Worm (Caenorhabditis elegans) whole organism, L2 larva: Measurements from ENCODE around the gene nhr-135.

ENCODE experiments used
- C34F6.9 ChIP-seq: fragments of 150-350 bp; optimal IDR thresholded peaks from 2 replicates; lab custom pipeline; 2014; ENCODE audit warnings: missing biosample characterization, missing genetic modification characterization
- F13H6.1 ChIP-seq: sonication (generic microtip); optimal IDR thresholded peaks from 2 replicates; lab custom pipeline; 2016; ENCODE audit warnings: missing genetic modification characterization, missing compliant biosample characterization
- R02D3.7 ChIP-seq: fragments of 150-350 bp; optimal IDR thresholded peaks from 2 replicates; lab custom pipeline; 2014; ENCODE audit warnings: missing biosample characterization, missing genetic modification characterization
- Y55F3AM.14 ChIP-seq: fragments of 200-800 bp; sonication (Bioruptor generic); optimal IDR thresholded peaks from 2 replicates; lab custom pipeline; 2018; ENCODE audit warnings: mild to moderate bottlenecking, missing genetic modification characterization, missing compliant biosample characterization
- ZK546.5 ChIP-seq: sonication (generic microtip); optimal IDR thresholded peaks from 2 replicates; lab custom pipeline; 2017; ENCODE audit warnings: missing biosample characterization, missing genetic modification characterization
- alr-1 ChIP-seq: fragments of 150-350 bp; optimal IDR thresholded peaks from 2 replicates; lab custom pipeline; 2014; ENCODE audit warnings: missing biosample characterization, missing genetic modification characterization
- aly-2 ChIP-seq: fragments of 150-350 bp; optimal IDR thresholded peaks from 2 replicates; lab custom pipeline; 2014; ENCODE audit warnings: missing biosample characterization, missing genetic modification characterization
- ama-1 ChIP-seq: fragments of 150-350 bp; optimal IDR thresholded peaks from 2 replicates; lab custom pipeline; 2018; ENCODE audit warnings: inconsistent platforms
- blmp-1 ChIP-seq: sonication (generic microtip); optimal IDR thresholded peaks from 2 replicates; lab custom pipeline; 2017; ENCODE audit warnings: missing genetic modification characterization, mild to moderate bottlenecking, missing compliant biosample characterization, antibody characterized with exemption, moderate library complexity; ENCODE audit not compliant: insufficient read depth
- crh-2 ChIP-seq: sonication (generic microtip); optimal IDR thresholded peaks from 2 replicates; lab custom pipeline; 2017; ENCODE audit warnings: missing biosample characterization, missing genetic modification characterization
- egl-27 ChIP-seq: sonication (generic microtip); optimal IDR thresholded peaks from 3 replicates; lab custom pipeline; 2017; ENCODE audit warnings: missing biosample characterization, missing genetic modification reagents, missing genetic modification characterization
- elt-3 ChIP-seq: sonication (generic microtip); optimal IDR thresholded peaks from 2 replicates; lab custom pipeline; 2017; ENCODE audit warnings: missing biosample characterization, missing genetic modification characterization
- fos-1 ChIP-seq: fragments of 150-350 bp; optimal IDR thresholded peaks from 2 replicates; lab custom pipeline; 2014; ENCODE audit warnings: missing biosample characterization, missing genetic modification characterization
- gmeb-1 ChIP-seq: fragments of 150-350 bp; optimal IDR thresholded peaks from 2 replicates; lab custom pipeline; 2014; ENCODE audit warnings: missing biosample characterization, missing genetic modification characterization
- lin-11 ChIP-seq: fragments of 150-350 bp; sonication (generic microtip); optimal IDR thresholded peaks from 2 replicates; lab custom pipeline; 2014; ENCODE audit warnings: missing biosample characterization, missing genetic modification characterization, inconsistent platforms, mixed read lengths
- lin-39 ChIP-seq: fragments of 150-350 bp; optimal IDR thresholded peaks from 2 replicates; lab custom pipeline; 2014; ENCODE audit warnings: missing biosample characterization, missing genetic modification reagents, missing genetic modification characterization
- lsy-2 ChIP-seq, 2 experiments: fragments of 150-350 bp in 1 of 2; sonication (generic microtip) in 1 of 2; optimal IDR thresholded peaks; 2 replicates each; lab custom pipeline; 2014 to 2017; ENCODE audit warnings: missing biosample characterization in 2 of 2, missing genetic modification characterization in 2 of 2
- mab-5 ChIP-seq: fragments of 150-350 bp; optimal IDR thresholded peaks from 2 replicates; lab custom pipeline; 2014; ENCODE audit warnings: missing biosample characterization, missing genetic modification characterization
- mbf-1 ChIP-seq: sonication (generic microtip); optimal IDR thresholded peaks from 2 replicates; lab custom pipeline; 2017; ENCODE audit warnings: missing biosample characterization, missing genetic modification characterization
- mdl-1 ChIP-seq, 2 experiments: fragments of 150-350 bp in 1 of 2; sonication (generic microtip) in 1 of 2; optimal IDR thresholded peaks; 2 replicates each; lab custom pipeline; 2017; ENCODE audit warnings: missing biosample characterization in 2 of 2, missing genetic modification characterization in 2 of 2
- nhr-10 ChIP-seq: sonication (generic microtip); optimal IDR thresholded peaks from 2 replicates; lab custom pipeline; 2017; ENCODE audit warnings: missing biosample characterization, missing genetic modification characterization
- nhr-11 ChIP-seq: fragments of 150-350 bp; optimal IDR thresholded peaks from 2 replicates; lab custom pipeline; 2014; ENCODE audit warnings: missing biosample characterization, missing genetic modification characterization
- nhr-129 ChIP-seq: fragments of 150-350 bp; optimal IDR thresholded peaks from 2 replicates; lab custom pipeline; 2014; ENCODE audit warnings: missing biosample characterization, missing genetic modification characterization
- nhr-21 ChIP-seq: fragments of 150-350 bp; optimal IDR thresholded peaks from 2 replicates; lab custom pipeline; 2014; ENCODE audit warnings: missing biosample characterization, missing genetic modification characterization
- nhr-23 ChIP-seq: fragments of 150-350 bp; optimal IDR thresholded peaks from 2 replicates; lab custom pipeline; 2014; ENCODE audit warnings: missing biosample characterization, missing genetic modification reagents, missing genetic modification characterization
- nhr-237 ChIP-seq: fragments of 150-350 bp; optimal IDR thresholded peaks from 2 replicates; lab custom pipeline; 2014; ENCODE audit warnings: missing biosample characterization, missing genetic modification characterization
- nhr-25 ChIP-seq: fragments of 150-350 bp; sonication (generic microtip); optimal IDR thresholded peaks from 3 replicates; lab custom pipeline; 2014; ENCODE audit warnings: missing biosample characterization, missing genetic modification characterization
- nhr-6 ChIP-seq: fragments of 150-350 bp; optimal IDR thresholded peaks from 2 replicates; lab custom pipeline; 2014; ENCODE audit warnings: missing biosample characterization, missing genetic modification characterization
- nhr-77 ChIP-seq: fragments of 150-350 bp; optimal IDR thresholded peaks from 2 replicates; lab custom pipeline; 2014; ENCODE audit warnings: missing biosample characterization, missing genetic modification characterization
- peb-1 ChIP-seq: fragments of 150-350 bp; optimal IDR thresholded peaks from 2 replicates; lab custom pipeline; 2014; ENCODE audit warnings: missing biosample characterization, missing genetic modification characterization
- sem-4 ChIP-seq: fragments of 150-350 bp; optimal IDR thresholded peaks from 2 replicates; lab custom pipeline; 2014; ENCODE audit warnings: missing biosample characterization, missing genetic modification reagents, missing genetic modification characterization
- skn-1 ChIP-seq: sonication (generic microtip); optimal IDR thresholded peaks from 2 replicates; lab custom pipeline; 2017; ENCODE audit warnings: missing biosample characterization, missing genetic modification characterization
- sma-3 ChIP-seq: sonication (generic microtip); optimal IDR thresholded peaks from 2 replicates; lab custom pipeline; 2016; ENCODE audit warnings: missing genetic modification reagents, missing genetic modification characterization, missing compliant biosample characterization
- sma-9 ChIP-seq, 2 experiments: fragments of 150-350 bp in 1 of 2; sonication (generic microtip) in 1 of 2; optimal IDR thresholded peaks; 2 replicates each; lab custom pipeline; 2014 to 2016; ENCODE audit warnings: missing genetic modification characterization in 2 of 2, mild to moderate bottlenecking in 1 of 2, missing biosample characterization in 1 of 2, missing compliant biosample characterization in 1 of 2, missing genetic modification reagents in 1 of 2, moderate library complexity in 1 of 2
- snpc-4 ChIP-seq: fragments of 150-350 bp; optimal IDR thresholded peaks from 2 replicates; lab custom pipeline; 2014; ENCODE audit warnings: missing biosample characterization, missing genetic modification characterization
- unc-39 ChIP-seq: fragments of 150-350 bp; optimal IDR thresholded peaks from 2 replicates; lab custom pipeline; 2014; ENCODE audit warnings: missing biosample characterization, missing genetic modification characterization
- unc-55 ChIP-seq: fragments of 150-350 bp; sonication (generic microtip); optimal IDR thresholded peaks from 3 replicates; lab custom pipeline; 2014; ENCODE audit warnings: missing biosample characterization, missing genetic modification reagents, missing genetic modification characterization
- unc-62 ChIP-seq: fragments of 150-350 bp; optimal IDR thresholded peaks from 2 replicates; lab custom pipeline; 2014; ENCODE audit warnings: missing biosample characterization, missing genetic modification reagents, missing genetic modification characterization
- zag-1 ChIP-seq: fragments of 150-350 bp; optimal IDR thresholded peaks from 2 replicates; lab custom pipeline; 2014; ENCODE audit warnings: missing biosample characterization, missing genetic modification characterization
- ztf-1 ChIP-seq: fragments of 200-800 bp; sonication (Bioruptor generic); conservative IDR thresholded peaks from 2 replicates; pipeline ENCODE4 v1.3.6; 2022; ENCODE audit warnings: missing genetic modification characterization, missing compliant biosample characterization
- ztf-11 ChIP-seq: sonication (generic microtip); optimal IDR thresholded peaks from 2 replicates; lab custom pipeline; 2017; ENCODE audit warnings: missing biosample characterization, missing genetic modification characterization
- ztf-4 ChIP-seq: fragments of 150-350 bp; optimal IDR thresholded peaks from 2 replicates; lab custom pipeline; 2014; ENCODE audit warnings: missing biosample characterization, missing genetic modification characterization

nhr-135 gene

ce11 chrV:7089217-7089616, 4.4 kb downstream of the nhr-135 start:
- peak in 1 of 2 experiments; percentile 5 for TF ChIP-seq mdl-1 (tag; optimal IDR thresholded peaks at IDR 0.05; lab: Kevin White, UChicago)
- TF ChIP-seq sma-9 (GFP tag; optimal IDR thresholded peaks at IDR 0.05; lab: Kevin White, UChicago): peak; percentile 86
- TF ChIP-seq sma-9 (tag; optimal IDR thresholded peaks at IDR 0.05; lab: Kevin White, UChicago): no peak
- TF ChIP-seq aly-2 (tag; lab: Kevin White, UChicago): no peak
- peak; percentile 91 for TF ChIP-seq nhr-25
- TF ChIP-seq crh-2: peak; percentile 74
- TF ChIP-seq blmp-1 (tag; lab: Kevin White, UChicago): peak; percentile 50
- no peak for TF ChIP-seq ama-1
- TF ChIP-seq nhr-77: no peak
- no peak for TF ChIP-seq mab-5 (tag; lab: Kevin White, UChicago)
- no peak for TF ChIP-seq ztf-11 (tag; lab: Kevin White, UChicago)
- TF ChIP-seq F13H6.1: peak; percentile 8
- no peak for TF ChIP-seq mbf-1 (tag; lab: Kevin White, UChicago)
- TF ChIP-seq nhr-21 (tag; lab: Kevin White, UChicago): peak; percentile 58
- no peak for TF ChIP-seq nhr-237 (tag; lab: Kevin White, UChicago)
- TF ChIP-seq ztf-4 (tag; lab: Kevin White, UChicago): peak; percentile 22
- peak; percentile 23 for TF ChIP-seq fos-1
- no peak for TF ChIP-seq Y55F3AM.14 (GFP tag; lab: Kevin White, UChicago)
- TF ChIP-seq sma-3 (GFP tag; lab: Kevin White, UChicago): peak; percentile 70
- TF ChIP-seq nhr-6 (tag; lab: Kevin White, UChicago): peak; percentile 35
- peak; percentile 33 for TF ChIP-seq C34F6.9 (tag; lab: Kevin White, UChicago)
- TF ChIP-seq gmeb-1: peak; percentile 61
- no peak for TF ChIP-seq lin-11 (tag; lab: Kevin White, UChicago)
- peak; percentile 42 for TF ChIP-seq nhr-129 (tag; lab: Kevin White, UChicago)

ce11 chrV:7087340-7087739, 6.2 kb downstream of the nhr-135 start:
- no peak for TF ChIP-seq mbf-1 (tag; lab: Kevin White, UChicago)
- no peak for TF ChIP-seq fos-1
- no peak for TF ChIP-seq unc-39
- TF ChIP-seq nhr-23 (tag; lab: Kevin White, UChicago): no peak
- TF ChIP-seq crh-2: no peak
- no peak for TF ChIP-seq ZK546.5
- TF ChIP-seq nhr-25: no peak
- TF ChIP-seq snpc-4 (tag; lab: Kevin White, UChicago): no peak
- no peak for TF ChIP-seq nhr-6 (tag; lab: Kevin White, UChicago)
- no peak for TF ChIP-seq blmp-1 (tag; lab: Kevin White, UChicago)
- TF ChIP-seq peb-1 (tag; lab: Kevin White, UChicago): no peak
- no peak for TF ChIP-seq zag-1
- TF ChIP-seq ztf-1: no peak

ce11 chrV:7085518-7086104, 8.0 kb downstream of the nhr-135 start, which contains the start of gene VC5.2:
TSS of gene VC5.2 (plus strand) at chrV:7085956.
- TF ChIP-seq alr-1 (tag; lab: Kevin White, UChicago): no peak
- TF ChIP-seq egl-27 (tag; lab: Kevin White, UChicago): no peak
- no peak for TF ChIP-seq aly-2 (tag; lab: Kevin White, UChicago)
- peak in 1 of 2 experiments; percentile 37 for TF ChIP-seq lsy-2 (tag; optimal IDR thresholded peaks at IDR 0.05; lab: Kevin White, UChicago)
- TF ChIP-seq sma-9 (GFP tag; optimal IDR thresholded peaks at IDR 0.05; lab: Kevin White, UChicago): peak; percentile 48
- TF ChIP-seq sma-9 (tag; optimal IDR thresholded peaks at IDR 0.05; lab: Kevin White, UChicago): no peak
- TF ChIP-seq blmp-1 (tag; lab: Kevin White, UChicago): peak; percentile 46
- TF ChIP-seq skn-1 (tag; lab: Kevin White, UChicago): no peak
- no peak for TF ChIP-seq nhr-77
- TF ChIP-seq unc-62: no peak
- no peak for TF ChIP-seq snpc-4 (tag; lab: Kevin White, UChicago)

- TF ChIP-seq Y55F3AM.14 (GFP tag; lab: Kevin White, UChicago): no peak
- no peak for TF ChIP-seq lin-39 (tag; lab: Kevin White, UChicago)
- TF ChIP-seq mbf-1 (tag; lab: Kevin White, UChicago): no peak
- peak; percentile 9 for TF ChIP-seq fos-1
- TF ChIP-seq egl-27 (tag; lab: Kevin White, UChicago): no peak
- peak; percentile 63 for TF ChIP-seq unc-55
- no peak for TF ChIP-seq elt-3 (tag; lab: Kevin White, UChicago)
- TF ChIP-seq nhr-6 (tag; lab: Kevin White, UChicago): no peak
- TF ChIP-seq snpc-4 (tag; lab: Kevin White, UChicago): no peak
- TF ChIP-seq sem-4 (tag; lab: Kevin White, UChicago): peak; percentile 9
- TF ChIP-seq nhr-25: no peak
- TF ChIP-seq unc-62: no peak
- no peak for TF ChIP-seq C34F6.9 (tag; lab: Kevin White, UChicago)
- no peak for TF ChIP-seq skn-1 (tag; lab: Kevin White, UChicago)
- TF ChIP-seq sma-3 (GFP tag; lab: Kevin White, UChicago): peak; percentile 71
- TF ChIP-seq lsy-2 (tag; optimal IDR thresholded peaks at IDR 0.05; lab: Kevin White, UChicago): peak in 1 of 2 experiments; percentile 69
- no peak for TF ChIP-seq aly-2 (tag; lab: Kevin White, UChicago)
- TF ChIP-seq F13H6.1: peak; percentile 67
- no peak for TF ChIP-seq lin-11 (tag; lab: Kevin White, UChicago)
- no peak for TF ChIP-seq nhr-10 (tag; lab: Kevin White, UChicago)
- no peak for TF ChIP-seq R02D3.7
- TF ChIP-seq crh-2: peak; percentile 0
- no peak for TF ChIP-seq nhr-11 (tag; lab: Kevin White, UChicago)
- TF ChIP-seq gmeb-1: peak; percentile 94
- no peak for TF ChIP-seq zag-1
- TF ChIP-seq nhr-23 (tag; lab: Kevin White, UChicago): no peak
- peak; percentile 80 for TF ChIP-seq sma-9 (GFP tag; optimal IDR thresholded peaks at IDR 0.05; lab: Kevin White, UChicago)
- TF ChIP-seq sma-9 (tag; optimal IDR thresholded peaks at IDR 0.05; lab: Kevin White, UChicago): no peak
Measured at ce11 chrV:7084612-7085139, 8.9 kb downstream of the nhr-135 start, which contains the start of gene mys-1. TSS of gene mys-1 (minus strand) at chrV:7084662.
